Worm (Caenorhabditis elegans) whole organism, late embryonic: Measurements from ENCODE around the gene srx-24.

Experiments
- C08G9.2 ChIP-seq: sonication (generic microtip); optimal IDR thresholded peaks from 2 replicates; lab custom pipeline; 2016; ENCODE audit warnings: mild to moderate bottlenecking, missing genetic modification characterization, moderate library complexity, missing compliant biosample characterization
- K02D7.2 ChIP-seq: sonication (generic microtip); optimal IDR thresholded peaks from 2 replicates; lab custom pipeline; 2017; ENCODE audit warnings: mild to moderate bottlenecking, missing genetic modification characterization, missing compliant biosample characterization
- K09A11.1 ChIP-seq: sonication (generic microtip); optimal IDR thresholded peaks from 2 replicates; lab custom pipeline; 2017; ENCODE audit warnings: antibody characterized with exemption, mild to moderate bottlenecking, missing genetic modification characterization, missing compliant biosample characterization; ENCODE audit not compliant: insufficient read depth
- Y22D7AL.16 ChIP-seq: sonication (generic microtip); optimal IDR thresholded peaks from 2 replicates; lab custom pipeline; 2016; ENCODE audit warnings: missing genetic modification characterization, missing compliant biosample characterization
- ahr-1 ChIP-seq: sonication (generic microtip); optimal IDR thresholded peaks from 2 replicates; lab custom pipeline; 2016; ENCODE audit warnings: missing genetic modification characterization, missing compliant biosample characterization
- ceh-14 ChIP-seq: sonication (generic microtip); optimal IDR thresholded peaks from 2 replicates; lab custom pipeline; 2016; ENCODE audit warnings: missing genotype, missing genetic modification characterization, missing compliant biosample characterization
- ceh-18 ChIP-seq: sonication (generic microtip); optimal IDR thresholded peaks from 2 replicates; lab custom pipeline; 2016; ENCODE audit warnings: missing genetic modification characterization, missing compliant biosample characterization
- ceh-24 ChIP-seq: sonication (generic microtip); optimal IDR thresholded peaks from 2 replicates; lab custom pipeline; 2016; ENCODE audit warnings: mild to moderate bottlenecking, missing genetic modification characterization, missing compliant biosample characterization
- ceh-48 ChIP-seq: sonication (generic microtip); optimal IDR thresholded peaks from 2 replicates; lab custom pipeline; 2016; ENCODE audit warnings: missing genetic modification characterization, inconsistent platforms, missing compliant biosample characterization
- ceh-6 ChIP-seq: fragments of 200-800 bp; sonication (Bioruptor generic); optimal IDR thresholded peaks from 2 replicates; lab custom pipeline; 2018; ENCODE audit warnings: mild to moderate bottlenecking, missing genetic modification characterization, missing compliant biosample characterization
- che-1 ChIP-seq: sonication (generic microtip); optimal IDR thresholded peaks from 2 replicates; lab custom pipeline; 2016; ENCODE audit warnings: mild to moderate bottlenecking, missing genetic modification characterization, missing compliant biosample characterization
- dmd-4 ChIP-seq: sonication (generic microtip); optimal IDR thresholded peaks from 2 replicates; lab custom pipeline; 2016; ENCODE audit warnings: borderline replicate concordance, missing genetic modification characterization, missing compliant biosample characterization
- elt-2 ChIP-seq: sonication (generic microtip); optimal IDR thresholded peaks from 2 replicates; lab custom pipeline; 2016; ENCODE audit warnings: missing genetic modification reagents, missing genetic modification characterization, missing compliant biosample characterization
- ets-4 ChIP-seq: sonication (generic microtip); optimal IDR thresholded peaks from 2 replicates; lab custom pipeline; 2016; ENCODE audit warnings: missing genetic modification characterization, missing compliant biosample characterization
- fkh-10 ChIP-seq: fragments of 150-350 bp; optimal IDR thresholded peaks from 2 replicates; lab custom pipeline; 2014; ENCODE audit warnings: missing biosample characterization, missing genetic modification reagents, missing genetic modification characterization
- gmeb-2 ChIP-seq: sonication (generic microtip); optimal IDR thresholded peaks from 2 replicates; lab custom pipeline; 2016; ENCODE audit warnings: missing genetic modification characterization, inconsistent platforms, missing compliant biosample characterization
- hlh-13 ChIP-seq: fragments of 200-800 bp; sonication (Bioruptor generic); optimal IDR thresholded peaks from 2 replicates; lab custom pipeline; 2018; ENCODE audit warnings: mild to moderate bottlenecking, missing genetic modification characterization, missing compliant biosample characterization
- hlh-8 ChIP-seq: sonication (generic microtip); optimal IDR thresholded peaks from 2 replicates; lab custom pipeline; 2016; ENCODE audit warnings: missing genotype, missing genetic modification characterization, missing compliant biosample characterization
- lin-11 ChIP-seq: fragments of 200-800 bp; sonication (Bioruptor generic); optimal IDR thresholded peaks from 2 replicates; lab custom pipeline; 2018; ENCODE audit warnings: mild to moderate bottlenecking, missing genetic modification characterization, missing compliant biosample characterization
- mec-3 ChIP-seq: sonication (generic microtip); optimal IDR thresholded peaks from 2 replicates; lab custom pipeline; 2016; ENCODE audit warnings: borderline replicate concordance, missing genetic modification characterization, missing compliant biosample characterization
- nfya-1 ChIP-seq: sonication (generic microtip); optimal IDR thresholded peaks from 2 replicates; lab custom pipeline; 2017; ENCODE audit warnings: missing genetic modification characterization, mild to moderate bottlenecking, missing compliant biosample characterization, antibody characterized with exemption, moderate library complexity
- nhr-11 ChIP-seq: fragments of 150-350 bp; optimal IDR thresholded peaks from 2 replicates; lab custom pipeline; 2014; ENCODE audit warnings: missing biosample characterization, missing genetic modification characterization
- nhr-232 ChIP-seq: sonication (generic microtip); optimal IDR thresholded peaks from 2 replicates; lab custom pipeline; 2016; ENCODE audit warnings: missing genetic modification characterization, missing compliant biosample characterization
- npax-4 ChIP-seq: sonication (generic microtip); optimal IDR thresholded peaks from 2 replicates; lab custom pipeline; 2016; ENCODE audit warnings: missing genetic modification characterization, missing compliant biosample characterization
- pax-1 ChIP-seq: fragments of 150-350 bp; optimal IDR thresholded peaks from 2 replicates; lab custom pipeline; 2014; ENCODE audit warnings: missing biosample characterization, missing genetic modification characterization
- pha-2 ChIP-seq: sonication (generic microtip); optimal IDR thresholded peaks from 2 replicates; lab custom pipeline; 2017; ENCODE audit warnings: mild to moderate bottlenecking, missing genetic modification characterization, missing compliant biosample characterization
- pha-4 ChIP-seq: fragments of 150-350 bp; optimal IDR thresholded peaks from 2 replicates; lab custom pipeline; 2018; ENCODE audit warnings: missing biosample characterization, missing genetic modification reagents, missing genetic modification characterization
- pqm-1 ChIP-seq: sonication (generic microtip); optimal IDR thresholded peaks from 2 replicates; lab custom pipeline; 2016; ENCODE audit warnings: missing genetic modification characterization, missing compliant biosample characterization
- ref-2 ChIP-seq: sonication (generic microtip); optimal IDR thresholded peaks from 2 replicates; lab custom pipeline; 2016; ENCODE audit warnings: missing genetic modification characterization, missing compliant biosample characterization
- rnt-1 ChIP-seq: sonication (generic microtip); optimal IDR thresholded peaks from 2 replicates; lab custom pipeline; 2016; ENCODE audit warnings: missing genetic modification characterization, missing compliant biosample characterization
- sdc-2 ChIP-seq: sonication (generic microtip); optimal IDR thresholded peaks from 2 replicates; lab custom pipeline; 2016; ENCODE audit warnings: missing genotype, missing genetic modification characterization, missing compliant biosample characterization
- sox-2 ChIP-seq: fragments of 200-800 bp; sonication (Bioruptor generic); IDR thresholded peaks from 2 replicates; pipeline ENCODE4 v1.3.6; 2022; ENCODE audit warnings: missing genetic modification reagents, missing genetic modification characterization, missing compliant biosample characterization
- sox-4 ChIP-seq: sonication (generic microtip); optimal IDR thresholded peaks from 2 replicates; lab custom pipeline; 2017; ENCODE audit warnings: mild to moderate bottlenecking, missing genetic modification characterization, inconsistent platforms, missing compliant biosample characterization
- tbx-2 ChIP-seq: sonication (generic microtip); optimal IDR thresholded peaks from 2 replicates; lab custom pipeline; 2016; ENCODE audit warnings: missing genetic modification characterization, missing compliant biosample characterization
- tbx-7 ChIP-seq: sonication (generic microtip); optimal IDR thresholded peaks from 2 replicates; lab custom pipeline; 2016; ENCODE audit warnings: missing genotype, missing genetic modification characterization, missing compliant biosample characterization
- unc-55 ChIP-seq: sonication (generic microtip); optimal IDR thresholded peaks from 2 replicates; lab custom pipeline; 2017; ENCODE audit warnings: missing biosample characterization, missing genetic modification reagents, missing genetic modification characterization
- unc-86 ChIP-seq: sonication (generic microtip); optimal IDR thresholded peaks from 2 replicates; lab custom pipeline; 2016; ENCODE audit warnings: missing genetic modification characterization, missing compliant biosample characterization

The srx-24 gene

DNA sequence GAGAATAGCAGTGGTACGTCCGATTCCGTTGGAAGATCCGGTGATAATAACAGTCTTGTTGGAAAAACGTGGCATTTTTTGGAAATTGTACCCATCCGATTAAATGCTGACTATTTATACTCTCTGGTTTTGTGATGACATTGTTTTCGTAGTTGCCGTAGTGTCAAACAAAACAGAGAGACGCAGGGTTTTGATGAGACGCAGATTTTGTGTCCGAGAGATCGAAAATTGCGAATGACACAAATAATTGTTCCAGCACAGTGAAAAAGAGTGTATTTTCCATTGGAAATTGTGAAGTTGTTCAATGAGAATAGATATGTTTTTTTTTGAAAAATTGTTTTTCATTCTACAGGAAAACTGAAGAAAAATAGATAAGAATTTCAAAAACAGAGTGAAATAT, 13.2 kb upstream of the srx-24 start, which contains the start of gene R05D8.7:
Gene R05D8.7, minus strand, starts transcription at position 104 of the 400 bp plus-strand sequence.
- TF ChIP-seq ceh-48 (tag; lab: Kevin White, UChicago) (no peak), ceh-14 (no peak)

DNA sequence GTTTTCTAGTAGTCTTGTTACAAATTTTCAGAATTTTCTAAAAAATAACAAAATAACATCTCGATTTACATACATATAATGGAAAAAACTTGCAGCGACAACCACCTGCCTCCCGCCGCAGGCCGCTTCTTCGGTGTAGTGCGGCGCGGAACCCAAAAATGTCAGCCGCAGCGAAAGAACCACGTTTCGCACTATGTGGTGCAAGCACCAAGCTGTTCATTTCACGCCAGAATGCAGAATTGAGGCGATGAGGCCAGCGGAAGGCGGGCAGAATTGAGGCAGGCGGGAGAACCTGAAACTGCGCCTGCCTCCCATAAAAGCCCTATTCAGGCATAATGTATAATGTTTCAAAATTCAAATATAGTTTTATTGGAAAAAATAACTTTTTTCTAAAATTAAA, 11.6 kb upstream of the srx-24 start:
- TF ChIP-seq dmd-4 (tag; lab: Kevin White, UChicago) (no peak), unc-55 (GFP tag; lab: Kevin White, UChicago) (no peak), C08G9.2 (tag; lab: Kevin White, UChicago) (no peak), hlh-8 (tag; lab: Kevin White, UChicago) (no peak), pax-1 (tag; lab: Kevin White, UChicago) (no peak), che-1 (tag; lab: Kevin White, UChicago) (no peak), Y22D7AL.16 (no peak), fkh-10 (GFP tag; lab: Kevin White, UChicago) (no peak), elt-2 (tag; lab: Kevin White, UChicago) (no peak), tbx-7 (tag; lab: Kevin White, UChicago) (no peak), tbx-2 (tag; lab: Kevin White, UChicago) (no peak), pha-2 (tag; lab: Kevin White, UChicago) (no peak), nhr-11 (tag; lab: Kevin White, UChicago) (no peak), ceh-6 (GFP tag; lab: Kevin White, UChicago) (no peak), mec-3 (no peak)

ce11 chrV:2759456-2759855, 9.6 kb upstream of the srx-24 start, which contains the start of gene srg-58:
TSS of gene srg-58 (minus strand) at chrV:2759556.
- TF ChIP-seq nhr-232 (tag; lab: Kevin White, UChicago): no peak
- TF ChIP-seq hlh-13 (GFP tag; lab: Kevin White, UChicago): no peak
- no peak for TF ChIP-seq pha-2 (tag; lab: Kevin White, UChicago)
- no peak for TF ChIP-seq tbx-7 (tag; lab: Kevin White, UChicago)
- TF ChIP-seq npax-4: no peak
- TF ChIP-seq rnt-1: no peak
- no peak for TF ChIP-seq ceh-6 (GFP tag; lab: Kevin White, UChicago)

- TF ChIP-seq pqm-1 (tag; lab: Kevin White, UChicago) (no peak), elt-2 (tag; lab: Kevin White, UChicago) (no peak), lin-11 (tag; lab: Kevin White, UChicago) (no peak), sdc-2 (tag; lab: Kevin White, UChicago) (no peak), gmeb-2 (tag; lab: Kevin White, UChicago) (no peak)
Observed at ce11 chrV:2758437-2758836, 8.5 kb upstream of the srx-24 start.

ce11 chrV:2757226-2757893, 7.5 kb upstream of the srx-24 start, which contains the start of gene srx-28:
TSS of gene srx-28 (minus strand) at chrV:2757276.
- TF ChIP-seq unc-86 (tag; lab: Kevin White, UChicago) (no peak), ceh-24 (tag; lab: Kevin White, UChicago) (no peak), ahr-1 (no peak), K02D7.2 (tag; lab: Kevin White, UChicago) (no peak), lin-11 (tag; lab: Kevin White, UChicago) (no peak), nfya-1 (tag; lab: Kevin White, UChicago) (no peak), ref-2 (tag; lab: Kevin White, UChicago) (no peak), sox-4 (tag; lab: Kevin White, UChicago) (no peak), ceh-48 (tag; lab: Kevin White, UChicago) (no peak), ceh-18 (tag; lab: Kevin White, UChicago) (no peak), gmeb-2 (tag; lab: Kevin White, UChicago) (no peak), nhr-11 (tag; lab: Kevin White, UChicago) (no peak), K09A11.1 (tag; lab: Kevin White, UChicago) (no peak), ets-4 (tag; lab: Kevin White, UChicago) (no peak), pha-4 (tag; lab: Kevin White, UChicago) (no peak), sox-2 (GFP tag; lab: Robert Waterston, UW) (no peak), che-1 (tag; lab: Kevin White, UChicago) (no peak)
